Fruit fly (Drosophila melanogaster): ENCODE data around the gene CG31717.

dm6 chr2L:10200847-10201246 lies 49.7 kb upstream of the CG31717 start, which contains the start of the genes Ripalpha and RpL7:
- TF ChIP-seq acj6 (GFP tag; optimal IDR thresholded peaks at IDR 0.05): peak; percentile 93
- TF ChIP-seq Sox102F (GFP tag; optimal IDR thresholded peaks at IDR 0.05): peak; percentile 94
- TF ChIP-seq Lpt (GFP tag; optimal IDR thresholded peaks at IDR 0.05): peak; percentile 78
- TF ChIP-seq Met (GFP tag; optimal IDR thresholded peaks at IDR 0.05): peak; percentile 93
- TF ChIP-seq CG3032 (tag; optimal IDR thresholded peaks at IDR 0.05): peak; percentile 75
- peak; percentile 96 for TF ChIP-seq CG31627 (GFP tag; optimal IDR thresholded peaks at IDR 0.05)

Data from whole organism, prepupa.